Fruit fly (Drosophila melanogaster): ENCODE results near the gene rdgC.

dm6 chr3L:20201538-20201937 is 46.3 kb upstream of the rdgC start, which contains the start of gene obst-F:
- TF ChIP-seq p53 (GFP tag; optimal IDR thresholded peaks at IDR 0.05), result no peak
- no peak for TF ChIP-seq fd96Cb (tag; optimal IDR thresholded peaks at IDR 0.05)
- no peak for TF ChIP-seq ham (GFP tag; IDR thresholded peaks at IDR 0.05)
- TF ChIP-seq pan (optimal IDR thresholded peaks at IDR 0.05), result no peak
- no peak for TF ChIP-seq pan (GFP tag; optimal IDR thresholded peaks at IDR 0.05 in 1 of 2, IDR thresholded peaks at IDR 0.05 in 1 of 2)
- TF ChIP-seq CG4617 (GFP tag; optimal IDR thresholded peaks at IDR 0.05; ENCODE audit: borderline replicate concordance), result no peak
- TF ChIP-seq Aef1 (GFP tag; IDR thresholded peaks at IDR 0.05), result no peak
- no peak for TF ChIP-seq CG11504 (tag; optimal IDR thresholded peaks at IDR 0.05)

Measured in whole organism, embryonic.